Worm (Caenorhabditis elegans) whole organism, L3 larva: ENCODE measurements around the gene znfx-1.

Source experiments
- R02D3.7 ChIP-seq: fragments of 150-350 bp; optimal IDR thresholded peaks from 2 replicates; lab custom pipeline; 2014; ENCODE audit warnings: missing biosample characterization, missing genetic modification characterization
- aly-2 ChIP-seq: fragments of 150-350 bp; optimal IDR thresholded peaks from 2 replicates; lab custom pipeline; 2014; ENCODE audit warnings: missing biosample characterization, missing genetic modification characterization
- ama-1 ChIP-seq: fragments of 150-350 bp; optimal IDR thresholded peaks from 2 replicates; lab custom pipeline; 2018
- ceh-9 ChIP-seq: sonication (generic microtip); optimal IDR thresholded peaks from 2 replicates; lab custom pipeline; 2018; ENCODE audit warnings: missing biosample characterization, missing genetic modification characterization
- egl-27 ChIP-seq: sonication (generic microtip); optimal IDR thresholded peaks from 4 replicates; lab custom pipeline; 2017; ENCODE audit warnings: missing biosample characterization, missing genetic modification reagents, missing genetic modification characterization
- elt-1 ChIP-seq: fragments of 150-350 bp; optimal IDR thresholded peaks from 2 replicates; lab custom pipeline; 2014; ENCODE audit warnings: missing biosample characterization, missing genetic modification characterization
- elt-2 ChIP-seq: sonication (generic microtip); optimal IDR thresholded peaks from 2 replicates; lab custom pipeline; 2016; ENCODE audit warnings: missing genetic modification reagents, mild to moderate bottlenecking, missing genetic modification characterization, missing compliant biosample characterization
- elt-3 ChIP-seq, 3 experiments: fragments of 150-350 bp in 1 of 3; sonication (generic microtip) in 2 of 3; optimal IDR thresholded peaks; 2 replicates in 2 of 3; 4 replicates in 1 of 3; lab custom pipeline; 2014 to 2017; ENCODE audit warnings: missing biosample characterization in 3 of 3, missing genetic modification characterization in 3 of 3
- eor-1 ChIP-seq, 2 experiments: fragments of 150-350 bp; optimal IDR thresholded peaks; 2 replicates each; lab custom pipeline; 2014 to 2018; ENCODE audit warnings: missing biosample characterization in 2 of 2, missing genetic modification characterization in 2 of 2
- fkh-10 ChIP-seq: sonication (generic microtip); optimal IDR thresholded peaks from 2 replicates; lab custom pipeline; 2017; ENCODE audit warnings: missing biosample characterization, missing genetic modification reagents, missing genetic modification characterization
- fkh-2 ChIP-seq: fragments of 150-350 bp; optimal IDR thresholded peaks from 2 replicates; lab custom pipeline; 2014; ENCODE audit warnings: missing biosample characterization, missing genetic modification reagents, missing genetic modification characterization
- fos-1 ChIP-seq: fragments of 150-350 bp; optimal IDR thresholded peaks from 2 replicates; lab custom pipeline; 2014; ENCODE audit warnings: missing biosample characterization, missing genetic modification characterization
- hmg-11 ChIP-seq: sonication (generic microtip); optimal IDR thresholded peaks from 2 replicates; lab custom pipeline; 2016; ENCODE audit warnings: missing genetic modification characterization, missing compliant biosample characterization
- jun-1 ChIP-seq: fragments of 150-350 bp; optimal IDR thresholded peaks from 2 replicates; lab custom pipeline; 2014; ENCODE audit warnings: missing biosample characterization, missing genetic modification reagents, missing genetic modification characterization
- lin-15B ChIP-seq: fragments of 150-350 bp; optimal IDR thresholded peaks from 2 replicates; lab custom pipeline; 2014; ENCODE audit warnings: missing biosample characterization, missing genetic modification characterization
- lin-39 ChIP-seq: fragments of 150-350 bp; optimal IDR thresholded peaks from 2 replicates; lab custom pipeline; 2018; ENCODE audit warnings: missing biosample characterization, missing genetic modification reagents, missing genetic modification characterization
- lsy-12 ChIP-seq: sonication (generic microtip); optimal IDR thresholded peaks from 2 replicates; lab custom pipeline; 2016; ENCODE audit warnings: mild to moderate bottlenecking, missing genetic modification characterization, missing compliant biosample characterization
- mdl-1 ChIP-seq: fragments of 150-350 bp; optimal IDR thresholded peaks from 2 replicates; lab custom pipeline; 2014; ENCODE audit warnings: missing biosample characterization, missing genetic modification characterization
- mml-1 ChIP-seq: fragments of 150-350 bp; sonication (generic microtip); optimal IDR thresholded peaks from 3 replicates; lab custom pipeline; 2014; ENCODE audit warnings: missing biosample characterization, missing genetic modification characterization
- nfya-1 ChIP-seq: sonication (generic microtip); optimal IDR thresholded peaks from 2 replicates; lab custom pipeline; 2017; ENCODE audit warnings: missing genetic modification characterization, mild to moderate bottlenecking, missing compliant biosample characterization, antibody characterized with exemption, moderate library complexity; ENCODE audit not compliant: insufficient read depth
- nhr-11 ChIP-seq: fragments of 150-350 bp; optimal IDR thresholded peaks from 2 replicates; lab custom pipeline; 2014; ENCODE audit warnings: missing biosample characterization, missing genetic modification characterization
- nhr-12 ChIP-seq: fragments of 150-350 bp; optimal IDR thresholded peaks from 2 replicates; lab custom pipeline; 2014; ENCODE audit warnings: missing biosample characterization, missing genetic modification characterization
- nhr-23 ChIP-seq: fragments of 150-350 bp; optimal IDR thresholded peaks from 2 replicates; lab custom pipeline; 2014; ENCODE audit warnings: missing biosample characterization, missing genetic modification reagents, missing genetic modification characterization
- nhr-237 ChIP-seq: fragments of 150-350 bp; optimal IDR thresholded peaks from 2 replicates; lab custom pipeline; 2014; ENCODE audit warnings: missing biosample characterization, missing genetic modification characterization
- nhr-25 ChIP-seq: sonication (generic microtip); optimal IDR thresholded peaks from 2 replicates; lab custom pipeline; 2017; ENCODE audit warnings: missing biosample characterization, missing genetic modification characterization
- nhr-43 ChIP-seq: sonication (generic microtip); optimal IDR thresholded peaks from 2 replicates; lab custom pipeline; 2016; ENCODE audit warnings: mild to moderate bottlenecking, missing genetic modification characterization, missing compliant biosample characterization; ENCODE audit not compliant: poor library complexity, severe bottlenecking
- nhr-67 ChIP-seq: fragments of 150-350 bp; optimal IDR thresholded peaks from 2 replicates; lab custom pipeline; 2014; ENCODE audit warnings: missing biosample characterization, missing genetic modification characterization
- nhr-77 ChIP-seq: fragments of 150-350 bp; optimal IDR thresholded peaks from 2 replicates; lab custom pipeline; 2014; ENCODE audit warnings: missing biosample characterization, missing genetic modification characterization
- pha-4 ChIP-seq: fragments of 150-350 bp; optimal IDR thresholded peaks from 2 replicates; lab custom pipeline; 2014; ENCODE audit warnings: missing biosample characterization, missing genetic modification reagents, missing genetic modification characterization
- pqm-1 ChIP-seq: fragments of 150-350 bp; optimal IDR thresholded peaks from 2 replicates; lab custom pipeline; 2017; ENCODE audit warnings: missing biosample characterization, missing genetic modification characterization, inconsistent platforms
- skn-1 ChIP-seq: fragments of 150-350 bp; optimal IDR thresholded peaks from 2 replicates; lab custom pipeline; 2014; ENCODE audit warnings: missing biosample characterization, missing genetic modification characterization
- snpc-4 ChIP-seq: fragments of 150-350 bp; optimal IDR thresholded peaks from 2 replicates; lab custom pipeline; 2014; ENCODE audit warnings: missing biosample characterization, missing genetic modification characterization
- tbx-2 ChIP-seq: sonication (generic microtip); optimal IDR thresholded peaks from 2 replicates; lab custom pipeline; 2016; ENCODE audit warnings: mild to moderate bottlenecking, missing genetic modification characterization, missing compliant biosample characterization
- unc-39 ChIP-seq: sonication (generic microtip); optimal IDR thresholded peaks from 4 replicates; lab custom pipeline; 2017; ENCODE audit warnings: missing biosample characterization, missing genetic modification characterization
- zag-1 ChIP-seq: fragments of 150-350 bp; optimal IDR thresholded peaks from 2 replicates; lab custom pipeline; 2014; ENCODE audit warnings: missing biosample characterization, missing genetic modification characterization
- ztf-11 ChIP-seq: fragments of 150-350 bp; optimal IDR thresholded peaks from 2 replicates; lab custom pipeline; 2014; ENCODE audit warnings: missing biosample characterization, missing genetic modification characterization

Gene znfx-1

ce11 chrII:9236283-9236682, 22.8 kb downstream of the znfx-1 start, which contains the start of gene T26C5.3:
TSS of gene T26C5.3 (plus strand) at chrII:9236583.
- TF ChIP-seq nhr-43 (tag; lab: Kevin White, UChicago), result peak; percentile 26
- no peak for TF ChIP-seq nhr-67 (tag; lab: Kevin White, UChicago)
- TF ChIP-seq skn-1 (tag; lab: Kevin White, UChicago), result no peak
- TF ChIP-seq aly-2 (tag; lab: Kevin White, UChicago), result no peak

- no peak for TF ChIP-seq elt-3 (tag; optimal IDR thresholded peaks at IDR 0.05; lab: Kevin White, UChicago)
- no peak for TF ChIP-seq fkh-2
- TF ChIP-seq, all 47 proteins: peak for 0
These were observed 23.5 kb downstream of the znfx-1 start for ce11 chrII:9236972-9237371.

ce11 chrII:9237719-9238118, 24.3 kb downstream of the znfx-1 start:
- TF ChIP-seq pqm-1 (tag; lab: Kevin White, UChicago) (no peak), jun-1 (tag; lab: Kevin White, UChicago) (no peak), nhr-11 (tag; lab: Kevin White, UChicago) (no peak), lsy-12 (tag; lab: Kevin White, UChicago) (no peak), elt-1 (tag; lab: Kevin White, UChicago) (no peak), pha-4 (tag; lab: Kevin White, UChicago) (no peak), snpc-4 (tag; lab: Kevin White, UChicago) (no peak), tbx-2 (tag; lab: Kevin White, UChicago) (no peak), mdl-1 (tag; lab: Kevin White, UChicago) (no peak), nhr-12 (no peak), fos-1 (tag; lab: Kevin White, UChicago) (no peak), eor-1 (tag; optimal IDR thresholded peaks at IDR 0.05; lab: Kevin White, UChicago) (no peak), ama-1 (lab: Kevin White, UChicago) (no peak), ceh-9 (no peak), ztf-11 (tag; lab: Kevin White, UChicago) (no peak)

DNA sequence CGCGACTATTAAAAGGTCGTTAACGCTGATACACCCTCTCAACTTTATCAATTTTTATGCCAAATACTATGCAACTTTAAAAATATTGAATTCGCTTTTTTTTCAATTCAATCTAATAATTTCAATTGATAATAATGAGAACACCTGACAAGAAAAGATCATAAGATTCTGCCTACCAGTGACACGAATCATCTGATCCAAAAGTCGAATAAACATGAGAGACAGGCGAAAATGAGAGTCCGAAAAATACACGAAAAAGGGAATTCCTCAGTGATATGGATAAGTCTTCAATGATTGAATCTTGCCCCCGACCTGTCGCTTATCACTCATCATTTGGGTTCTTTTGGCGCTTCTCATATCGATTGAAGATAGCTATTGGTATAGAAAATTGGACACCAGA, 28.2 kb downstream of the znfx-1 start:
- TF ChIP-seq unc-39 (tag; lab: Kevin White, UChicago) (no peak), nhr-25 (tag; lab: Kevin White, UChicago) (no peak), skn-1 (tag; lab: Kevin White, UChicago) (no peak), nhr-12 (no peak), zag-1 (tag; lab: Kevin White, UChicago) (no peak), mml-1 (tag; lab: Kevin White, UChicago) (no peak), snpc-4 (tag; lab: Kevin White, UChicago) (no peak)
- TF ChIP-seq, all 47 proteins: peak for 0

DNA sequence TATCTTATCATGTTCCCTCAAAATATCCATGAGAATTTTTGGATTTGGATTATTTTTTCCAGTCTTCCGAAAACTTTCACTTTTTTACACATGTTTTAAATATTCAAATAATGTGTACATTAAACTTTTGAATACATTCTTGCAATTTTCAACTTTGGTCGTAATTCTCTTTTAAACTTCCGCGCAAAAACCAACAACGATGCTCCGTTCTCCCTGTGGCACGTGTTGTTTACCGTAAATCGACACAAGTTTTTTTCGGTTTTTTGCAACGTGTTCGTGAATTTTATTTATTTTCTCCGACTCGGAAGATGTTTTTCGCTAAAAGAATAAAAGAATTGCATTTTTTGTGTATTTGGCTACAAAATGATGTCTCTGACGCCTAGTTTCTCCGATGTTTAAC, 29.3 kb downstream of the znfx-1 start:
- TF ChIP-seq lin-39 (tag; lab: Kevin White, UChicago) (no peak), pha-4 (tag; lab: Kevin White, UChicago) (peak; percentile 94), mml-1 (tag; lab: Kevin White, UChicago) (no peak), ama-1 (lab: Kevin White, UChicago) (peak; percentile 24), ztf-11 (tag; lab: Kevin White, UChicago) (no peak), lin-15B (tag; lab: Kevin White, UChicago) (peak; percentile 42), nhr-77 (no peak), nhr-12 (no peak), egl-27 (tag; lab: Kevin White, UChicago) (no peak), nfya-1 (tag; lab: Kevin White, UChicago) (peak; percentile 54), nhr-23 (no peak), hmg-11 (peak; percentile 17), fkh-10 (GFP tag; lab: Kevin White, UChicago) (no peak), R02D3.7 (peak; percentile 94), nhr-237 (tag; lab: Kevin White, UChicago) (no peak), elt-2 (tag; lab: Kevin White, UChicago) (peak; percentile 14)
- TF ChIP-seq, all 47 proteins: peak for 7
